Fruit fly (Drosophila melanogaster) whole organism: ENCODE results near the gene Prx1.

Source experiments
- CG8478 ChIP-seq: fragments of >200 bp; optimal IDR thresholded peaks from 2 replicates; lab custom pipeline; 2018; ENCODE audit warnings: inconsistent platforms
- Dll ChIP-seq: fragments of >200 bp; optimal IDR thresholded peaks from 2 replicates; lab custom pipeline; 2017
- psq ChIP-seq: fragments of >200 bp; optimal IDR thresholded peaks from 2 replicates; lab custom pipeline; 2017
- usp ChIP-seq: fragments of >200 bp; optimal IDR thresholded peaks from 2 replicates; lab custom pipeline; 2017; ENCODE audit warnings: missing biosample characterization, missing genetic modification characterization, mixed read lengths

DNA sequence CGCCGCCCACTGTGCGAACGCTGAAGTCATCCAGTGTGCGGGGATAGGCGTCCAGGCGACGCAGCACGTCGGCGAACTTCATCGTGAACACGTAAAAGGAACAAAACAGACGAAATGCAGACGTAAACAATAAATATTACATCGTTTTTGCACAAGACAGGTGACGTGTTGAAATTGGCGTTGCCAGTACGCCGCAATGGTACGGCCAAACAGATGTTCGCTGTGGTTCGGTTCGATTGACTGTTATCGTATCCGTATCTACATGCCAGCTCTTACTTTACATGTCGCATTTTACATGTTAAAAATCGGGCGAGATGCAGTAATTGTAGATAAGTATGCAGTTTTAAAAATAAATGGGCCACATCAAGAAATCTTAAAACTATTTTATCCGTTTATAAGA, 44.2 kb upstream of the Prx1 start, which contains the start of gene CG7011:
- TF ChIP-seq usp (GFP tag; lab: Kevin White, UChicago): no peak
- TF ChIP-seq CG8478 (lab: Kevin White, UChicago): no peak
- no peak for TF ChIP-seq psq
- no peak for TF ChIP-seq Dll (lab: Kevin White, UChicago)
